Fruit fly (Drosophila melanogaster) whole organism, larva: Measurements from ENCODE around the gene yellow-c.
A peak's percentile ranks its signal among the peaks of the same experiment; 100 is the strongest.

Experiments used
- noc ChIP-seq: fragments of 200-800 bp; sonication (Bioruptor generic); optimal IDR thresholded peaks from 3 replicates; lab custom pipeline; 2019; ENCODE audit warnings: missing biosample characterization, mild to moderate bottlenecking, missing genetic modification characterization, moderate library complexity

Gene yellow-c

dm6 chr2L:15038339-15039308, 3.4 kb downstream of the yellow-c start, which contains the start of gene CIAPIN1:
TSS of gene CIAPIN1 (minus strand) at chr2L:15038861.
- TF ChIP-seq noc (tag; lab: Kevin White, UChicago): no peak

DNA sequence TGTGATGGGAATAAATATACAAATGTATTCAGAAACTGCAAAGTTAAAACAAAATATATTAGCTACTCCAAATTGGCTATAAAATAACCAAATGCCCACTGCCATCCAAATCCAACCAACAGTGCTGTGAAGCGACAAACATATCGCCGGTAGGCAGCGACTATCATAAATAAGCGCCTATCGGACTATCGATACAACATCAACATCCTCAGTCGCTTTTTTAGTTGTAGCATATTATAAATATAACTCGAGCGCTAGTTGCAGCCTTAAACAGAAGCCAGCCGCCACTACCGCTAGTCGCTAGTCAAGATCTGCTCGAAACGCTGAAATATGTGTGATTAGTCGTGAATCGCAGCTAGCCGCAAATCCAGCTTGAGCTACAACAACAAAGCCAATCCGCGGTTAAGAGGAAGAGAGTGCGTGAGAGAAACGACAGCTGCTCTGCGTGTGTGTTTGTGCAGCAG, 4.1 kb downstream of the yellow-c start:
- no peak for TF ChIP-seq noc (tag; lab: Kevin White, UChicago)

- no peak for TF ChIP-seq noc (tag; lab: Kevin White, UChicago)
Measured at dm6 chr2L:15043718-15044117, 8.5 kb downstream of the yellow-c start.

DNA sequence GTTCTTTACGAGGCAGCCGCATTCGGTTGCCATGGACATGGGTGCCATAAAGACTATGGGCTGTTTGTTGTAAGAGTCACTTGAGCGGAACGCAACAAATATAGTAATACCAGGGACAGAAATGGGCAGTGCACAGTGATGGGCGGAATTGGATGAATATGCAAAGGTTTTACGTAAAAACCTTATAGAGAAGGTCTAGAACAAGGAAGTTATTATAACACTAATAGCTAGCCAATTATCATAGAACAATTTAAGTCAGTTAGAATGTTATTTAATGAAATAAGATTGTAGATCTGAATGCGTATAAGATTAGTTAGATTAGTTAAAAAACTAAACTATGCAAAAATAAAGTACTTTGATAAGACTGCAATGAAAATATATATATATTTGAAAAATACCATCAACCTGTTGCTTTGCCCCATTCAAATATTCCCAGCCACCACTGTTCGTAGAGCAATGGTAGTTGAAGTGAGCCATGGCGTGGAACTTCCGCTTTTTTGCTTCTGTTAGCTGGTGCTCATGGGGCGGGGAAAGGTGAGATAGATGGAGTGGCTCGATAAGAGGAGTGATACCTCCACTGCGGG, 17.7 kb downstream of the yellow-c start:
- no peak for TF ChIP-seq noc (tag; lab: Kevin White, UChicago)

DNA sequence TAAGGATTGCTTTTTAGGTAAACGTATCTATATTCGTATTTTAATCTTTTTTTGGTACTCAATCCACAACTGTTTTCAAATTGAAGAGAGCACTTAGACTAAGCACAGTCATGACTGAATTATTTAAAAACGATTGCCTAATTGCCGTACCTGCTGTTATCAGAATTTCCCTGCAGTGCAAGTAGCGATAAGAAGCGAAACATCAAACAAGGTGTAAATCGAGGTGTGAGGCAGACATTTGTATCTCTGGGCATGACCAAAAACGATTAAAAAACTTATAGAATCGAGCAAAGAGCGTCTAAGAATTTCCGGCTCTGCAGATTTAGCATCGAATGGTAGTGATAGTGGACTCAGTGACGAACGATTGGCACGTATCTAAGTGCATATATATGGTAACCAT, 19.9 kb downstream of the yellow-c start:
- no peak for TF ChIP-seq noc (tag; lab: Kevin White, UChicago)

dm6 chr2L:15056359-15057220, 21.4 kb downstream of the yellow-c start:
- peak; percentile 65 for TF ChIP-seq noc (tag; lab: Kevin White, UChicago)

DNA sequence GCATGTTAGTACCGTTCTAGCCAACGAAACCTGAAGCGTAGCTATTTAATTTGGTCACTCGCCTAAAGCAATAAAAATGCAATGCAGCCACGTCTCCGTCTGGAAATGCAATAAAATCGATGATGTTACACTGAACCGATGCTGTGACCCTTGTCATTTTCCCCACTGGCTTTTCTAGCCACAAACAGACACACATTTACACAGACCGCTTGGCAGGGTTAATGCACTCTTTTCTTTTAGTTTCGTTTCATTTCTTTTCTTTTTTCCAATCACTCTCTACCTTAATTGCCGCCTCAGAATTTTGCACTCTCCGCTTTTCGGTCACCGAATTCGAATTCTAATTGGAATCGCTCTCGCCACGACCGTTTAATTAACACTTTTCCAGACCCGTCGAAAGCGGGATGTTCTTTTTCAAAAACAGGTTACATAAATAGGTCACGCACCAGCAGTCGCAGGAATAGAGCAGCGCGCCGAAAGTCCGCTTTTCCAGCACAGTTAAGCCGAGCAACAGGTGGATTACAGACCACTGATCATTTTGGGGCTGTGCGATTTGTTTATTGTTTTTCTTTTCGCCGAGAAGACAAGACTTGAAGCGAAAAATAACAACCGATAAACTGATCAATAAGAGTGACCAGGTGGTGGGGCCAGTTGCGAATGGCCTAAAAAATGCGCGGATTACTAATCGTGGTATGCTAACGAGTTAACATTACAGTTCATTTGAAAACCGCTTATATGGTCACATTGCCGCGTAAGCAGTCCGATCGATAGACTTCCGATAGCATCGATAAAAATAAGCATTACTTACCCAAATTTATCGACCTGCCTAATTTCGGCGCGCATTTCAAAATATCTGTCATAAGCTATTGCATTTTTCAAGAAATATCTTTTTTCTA, 22.3 kb downstream of the yellow-c start, which contains the start of gene ck:
TSS of gene ck (minus strand) at position 638 of the 893 bp plus-strand sequence.
- TF ChIP-seq noc (tag; lab: Kevin White, UChicago): no peak

DNA sequence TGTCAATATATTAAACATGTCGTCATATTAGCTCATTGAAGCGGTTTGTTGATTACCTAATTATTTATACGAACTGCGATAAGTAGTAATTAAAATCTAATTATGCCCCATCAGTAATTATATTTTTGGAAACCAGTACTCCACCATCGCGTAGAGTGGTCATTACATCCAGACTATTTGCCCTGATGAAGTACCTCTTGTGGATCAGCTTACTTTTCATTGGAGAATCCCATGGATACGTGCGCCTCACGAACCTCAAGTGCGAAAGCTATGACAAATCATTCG, 22.9 kb downstream of the yellow-c start, which contains the start of gene CG33679:
TSS of gene CG33679 (plus strand) at position 186 of the 285 bp plus-strand sequence.
- TF ChIP-seq noc (tag; lab: Kevin White, UChicago): no peak

DNA sequence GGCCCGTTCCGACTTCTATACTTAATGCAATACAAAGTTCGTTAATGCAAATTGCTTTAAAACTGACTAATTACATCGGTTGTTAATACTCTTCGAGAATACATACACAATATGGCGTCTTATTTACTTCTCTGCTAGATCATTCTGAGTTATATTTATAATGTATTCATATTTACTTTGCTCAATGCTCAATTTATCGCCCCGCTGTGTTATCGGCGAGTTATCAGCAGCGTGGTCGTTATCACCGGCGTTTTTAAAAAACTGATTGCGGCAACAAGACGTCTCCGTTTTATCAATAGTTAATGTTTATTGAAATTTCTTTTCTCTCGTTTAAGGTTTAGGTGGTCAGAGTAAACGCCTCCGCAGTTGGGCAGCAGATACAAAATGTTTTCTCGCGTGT, 23.8 kb downstream of the yellow-c start:
- no peak for TF ChIP-seq noc (tag; lab: Kevin White, UChicago)

- TF ChIP-seq noc (tag; lab: Kevin White, UChicago): no peak
Measured at dm6 chr2L:15060580-15061005, 25.4 kb downstream of the yellow-c start, which contains the start of gene TfIIS. TSS of gene TfIIS (minus strand) at chr2L:15060757.

DNA sequence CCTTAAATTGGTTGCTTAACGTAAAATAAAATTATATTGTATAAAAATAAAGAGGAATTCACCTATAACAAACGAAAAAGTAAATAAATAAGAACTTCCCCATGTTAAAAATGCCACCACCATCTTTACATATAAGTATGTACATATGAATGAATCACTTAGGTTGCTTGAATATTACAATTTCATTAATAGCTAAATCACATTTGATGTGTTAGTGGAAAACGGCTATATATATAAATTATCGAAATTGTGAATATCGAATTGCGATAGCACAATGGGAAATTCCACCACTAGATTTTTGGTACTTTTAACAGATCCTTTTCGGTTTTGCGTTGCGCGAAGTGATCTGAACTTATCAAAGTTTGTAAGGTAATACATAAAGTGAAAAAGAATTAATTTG, 26.2 kb downstream of the yellow-c start, which contains the start of the genes solo and vas:
TSS of gene solo (plus strand) at position 289 of the 400 bp plus-strand sequence.
TSS of gene vas (plus strand) at position 289 of the 400 bp plus-strand sequence.
- no peak for TF ChIP-seq noc (tag; lab: Kevin White, UChicago)

dm6 chr2L:15062095-15062494, 26.9 kb downstream of the yellow-c start:
- TF ChIP-seq noc (tag; lab: Kevin White, UChicago): no peak

DNA sequence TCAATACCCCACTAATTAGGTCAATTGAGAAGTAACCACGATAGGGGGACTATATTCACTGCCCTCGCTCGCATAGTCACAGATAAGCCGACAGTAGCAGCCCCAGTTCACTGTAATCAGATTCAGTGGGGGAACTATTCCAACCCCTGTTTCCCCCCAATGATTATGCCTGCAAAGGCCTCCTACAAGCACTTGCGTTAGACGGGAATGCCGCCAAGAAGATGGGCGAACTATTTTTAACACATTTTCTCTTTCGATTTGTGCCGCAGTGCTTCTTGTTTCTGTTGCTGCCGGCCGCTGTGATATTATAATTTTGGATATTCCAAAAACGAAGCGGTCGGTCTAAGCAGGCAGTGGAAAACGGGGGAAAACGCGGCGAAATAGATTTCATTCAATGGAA, 30.5 kb downstream of the yellow-c start:
- TF ChIP-seq noc (tag; lab: Kevin White, UChicago): no peak

DNA sequence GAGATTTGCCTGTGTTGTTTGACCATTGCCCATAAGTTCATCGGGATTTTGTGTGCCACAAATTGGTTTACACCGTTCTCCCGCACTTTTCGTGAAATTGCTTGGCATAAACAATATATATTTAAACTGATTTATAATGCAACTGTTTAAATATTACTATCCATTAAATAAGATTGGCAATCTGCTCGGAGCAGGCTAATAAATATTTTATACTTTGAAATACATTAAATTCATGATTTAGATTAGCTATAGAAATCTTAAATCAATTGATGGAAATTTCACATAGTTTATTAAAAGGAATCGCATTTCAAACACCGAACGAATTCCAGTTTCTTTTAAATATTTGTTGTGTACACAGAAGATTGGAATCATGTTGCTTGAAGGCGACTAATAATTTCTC, 30.9 kb downstream of the yellow-c start:
- TF ChIP-seq noc (tag; lab: Kevin White, UChicago): no peak
